Fruit fly (Drosophila melanogaster) whole organism, embryonic: ENCODE data around the gene Vajk2.
A peak's percentile ranks its signal among the peaks of the same experiment; 100 is the strongest.

Source experiments
- Bgb ChIP-seq: fragments of 200-800 bp; sonication (Bioruptor generic); IDR thresholded peaks from 2 replicates; pipeline ENCODE4 v1.3.6; 2022; ENCODE audit warnings: missing biosample characterization, missing genetic modification characterization; ENCODE audit not compliant: partially characterized antibody
- Blimp-1 ChIP-seq: fragments of 200-800 bp; sonication (Bioruptor generic); optimal IDR thresholded peaks from 3 replicates; lab custom pipeline; 2018; ENCODE audit warnings: missing biosample characterization, missing genetic modification characterization, mild to moderate bottlenecking, moderate library complexity, missing genetic modification reagents
- CG10431 ChIP-seq: fragments of 200-800 bp; sonication (Bioruptor generic); optimal IDR thresholded peaks from 3 replicates; lab custom pipeline; 2018; ENCODE audit warnings: missing biosample characterization, mild to moderate bottlenecking, missing genetic modification characterization
- CG11093 ChIP-seq: fragments of 200-800 bp; sonication (Bioruptor generic); IDR thresholded peaks from 3 replicates; pipeline ENCODE4 v1.3.6; 2022; ENCODE audit warnings: missing biosample characterization, missing genetic modification characterization
- CG11456 ChIP-seq: fragments of 200-800 bp; sonication (Bioruptor generic); IDR thresholded peaks from 3 replicates; pipeline ENCODE4 v1.3.6; 2022; ENCODE audit warnings: missing biosample characterization, missing genetic modification characterization
- CG11504 ChIP-seq: fragments of 200-800 bp; sonication (Bioruptor generic); optimal IDR thresholded peaks from 3 replicates; lab custom pipeline; 2019; ENCODE audit warnings: missing biosample characterization, mild to moderate bottlenecking, missing genetic modification characterization, moderate library complexity
- CG11723 ChIP-seq: fragments of 200-800 bp; sonication (Bioruptor generic); optimal IDR thresholded peaks from 2 replicates; lab custom pipeline; 2017; ENCODE audit warnings: missing biosample characterization, mild to moderate bottlenecking, missing genetic modification characterization
- CG12219 ChIP-seq: fragments of 200-800 bp; sonication (Bioruptor generic); optimal IDR thresholded peaks from 3 replicates; lab custom pipeline; 2018; ENCODE audit warnings: missing biosample characterization, mild to moderate bottlenecking, missing genetic modification characterization
- CG14710 ChIP-seq: fragments of 200-800 bp; sonication (Bioruptor generic); optimal IDR thresholded peaks from 3 replicates; lab custom pipeline; 2019; ENCODE audit warnings: missing biosample characterization, mild to moderate bottlenecking, missing genetic modification characterization, moderate library complexity
- CG14860 ChIP-seq: fragments of 200-800 bp; sonication (Bioruptor generic); IDR thresholded peaks from 3 replicates; pipeline ENCODE4 v1.3.6; 2022; ENCODE audit warnings: missing biosample characterization, missing genetic modification characterization; ENCODE audit not compliant: partially characterized antibody
- CG15011 ChIP-seq: fragments of 200-800 bp; sonication (Bioruptor generic); optimal IDR thresholded peaks from 3 replicates; lab custom pipeline; 2018; ENCODE audit warnings: missing biosample characterization, mild to moderate bottlenecking, missing genetic modification characterization
- CG1529 ChIP-seq: fragments of 200-800 bp; sonication (Bioruptor generic); optimal IDR thresholded peaks from 3 replicates; lab custom pipeline; 2018; ENCODE audit warnings: missing biosample characterization, missing genetic modification characterization
- CG15514 ChIP-seq: fragments of 200-800 bp; sonication (Bioruptor generic); optimal IDR thresholded peaks from 3 replicates; lab custom pipeline; 2017; ENCODE audit warnings: missing biosample characterization, missing genetic modification characterization, mild to moderate bottlenecking, moderate library complexity, missing genetic modification reagents
- CG2199 ChIP-seq: fragments of 200-800 bp; sonication (Bioruptor generic); IDR thresholded peaks from 3 replicates; pipeline ENCODE4 v1.3.6; 2022; ENCODE audit warnings: missing biosample characterization, missing genetic modification characterization
- CG31365 ChIP-seq: fragments of 200-800 bp; sonication (Bioruptor generic); optimal IDR thresholded peaks from 2 replicates; lab custom pipeline; 2018; ENCODE audit warnings: missing biosample characterization, mild to moderate bottlenecking, missing genetic modification characterization
- CG32767 ChIP-seq: fragments of 200-800 bp; sonication (Bioruptor generic); IDR thresholded peaks from 2 replicates; pipeline ENCODE4 v1.3.6; 2022; ENCODE audit warnings: missing biosample characterization, missing genetic modification characterization
- CG4820 ChIP-seq: fragments of 200-800 bp; sonication (Bioruptor generic); optimal IDR thresholded peaks from 3 replicates; lab custom pipeline; 2016; ENCODE audit warnings: missing biosample characterization, missing genetic modification characterization
- CG7786 ChIP-seq: fragments of 200-800 bp; sonication (Bioruptor generic); optimal IDR thresholded peaks from 2 replicates; lab custom pipeline; 2016; ENCODE audit warnings: missing biosample characterization, missing genetic modification characterization
- CG8359 ChIP-seq: fragments of 200-800 bp; sonication (Bioruptor generic); optimal IDR thresholded peaks from 2 replicates; lab custom pipeline; 2017; ENCODE audit warnings: missing biosample characterization, mild to moderate bottlenecking, missing genetic modification characterization, borderline replicate concordance
- CG8388 ChIP-seq: fragments of 200-800 bp; sonication (Bioruptor generic); optimal IDR thresholded peaks from 2 replicates; lab custom pipeline; 2019; ENCODE audit warnings: missing biosample characterization, mild to moderate bottlenecking, missing genetic modification characterization, moderate library complexity
- CG9215 ChIP-seq: fragments of 200-800 bp; sonication (Bioruptor generic); IDR thresholded peaks from 2 replicates; pipeline ENCODE4 v1.3.6; 2022; ENCODE audit warnings: missing biosample characterization, missing genetic modification characterization
- CG9817 ChIP-seq: fragments of 200-800 bp; sonication (Bioruptor generic); optimal IDR thresholded peaks from 2 replicates; lab custom pipeline; 2018; ENCODE audit warnings: missing biosample characterization, mild to moderate bottlenecking, missing genetic modification characterization, moderate library complexity
- CG9876 ChIP-seq: fragments of 200-800 bp; sonication (Bioruptor generic); optimal IDR thresholded peaks from 2 replicates; lab custom pipeline; 2016; ENCODE audit warnings: missing biosample characterization, missing genetic modification characterization
- Doc3 ChIP-seq: fragments of 200-800 bp; sonication (Bioruptor generic); IDR thresholded peaks from 3 replicates; pipeline ENCODE4 v1.3.6; 2022; ENCODE audit warnings: missing biosample characterization, missing genetic modification characterization; ENCODE audit not compliant: partially characterized antibody
- Dref ChIP-seq: fragments of 200-800 bp; sonication (Bioruptor generic); IDR thresholded peaks from 2 replicates; pipeline ENCODE4 v1.3.6; 2022; ENCODE audit warnings: missing biosample characterization, missing genetic modification characterization
- Elba2 ChIP-seq: fragments of 200-800 bp; sonication (Bioruptor generic); optimal IDR thresholded peaks from 3 replicates; lab custom pipeline; 2016; ENCODE audit warnings: missing biosample characterization, missing genetic modification characterization
- GATAe ChIP-seq: fragments of 200-800 bp; sonication (Bioruptor generic); conservative IDR thresholded peaks from 2 replicates; pipeline ENCODE4 v1.3.6; 2022; ENCODE audit warnings: missing biosample characterization, missing genetic modification characterization
- Gsc ChIP-seq: fragments of 200-800 bp; sonication (Bioruptor generic); IDR thresholded peaks from 2 replicates; pipeline ENCODE4 v1.3.6; 2022; ENCODE audit warnings: missing biosample characterization, missing genetic modification characterization
- H15 ChIP-seq: fragments of 200-800 bp; sonication (Bioruptor generic); IDR thresholded peaks from 3 replicates; pipeline ENCODE4 v1.3.6; 2022; ENCODE audit warnings: missing biosample characterization, missing genetic modification characterization
- Hey ChIP-seq: fragments of 200-800 bp; sonication (Bioruptor generic); optimal IDR thresholded peaks from 3 replicates; lab custom pipeline; 2018; ENCODE audit warnings: missing biosample characterization, mild to moderate bottlenecking, missing genetic modification characterization
- Kr ChIP-seq: fragments of 200-800 bp; sonication (Bioruptor generic); optimal IDR thresholded peaks from 2 replicates; lab custom pipeline; 2017; ENCODE audit warnings: missing biosample characterization, mild to moderate bottlenecking, missing genetic modification characterization
- Nf-YC ChIP-seq: fragments of 200-800 bp; optimal IDR thresholded peaks from 3 replicates; lab custom pipeline; 2019; ENCODE audit warnings: missing biosample characterization, mild to moderate bottlenecking, missing genetic modification characterization, moderate library complexity
- Oaz ChIP-seq: fragments of 200-800 bp; sonication (Bioruptor generic); IDR thresholded peaks from 2 replicates; pipeline ENCODE4 v1.3.6; 2022; ENCODE audit warnings: missing biosample characterization, missing genetic modification characterization
- PHDP ChIP-seq: fragments of 200-800 bp; sonication (Bioruptor generic); optimal IDR thresholded peaks from 3 replicates; lab custom pipeline; 2018; ENCODE audit warnings: missing biosample characterization, mild to moderate bottlenecking, missing genetic modification characterization, moderate library complexity
- Usf ChIP-seq: fragments of 200-800 bp; sonication (Bioruptor generic); optimal IDR thresholded peaks from 2 replicates; lab custom pipeline; 2017; ENCODE audit warnings: missing genotype, missing biosample characterization, missing genetic modification characterization
- amos ChIP-seq: fragments of 200-800 bp; sonication (Bioruptor generic); IDR thresholded peaks from 2 replicates; pipeline ENCODE4 v1.3.6; 2022; ENCODE audit warnings: missing biosample characterization, missing genetic modification characterization; ENCODE audit not compliant: partially characterized antibody
- aop ChIP-seq: fragments of 200-800 bp; sonication (Bioruptor generic); IDR thresholded peaks from 2 replicates; pipeline ENCODE4 v1.3.6; 2022; ENCODE audit warnings: missing biosample characterization, missing genetic modification characterization
- ase ChIP-seq: fragments of 200-800 bp; sonication (Bioruptor generic); IDR thresholded peaks from 3 replicates; pipeline ENCODE4 v1.3.6; 2022; ENCODE audit warnings: missing biosample characterization, missing genetic modification characterization
- cg ChIP-seq: fragments of 200-800 bp; sonication (Bioruptor generic); optimal IDR thresholded peaks from 3 replicates; lab custom pipeline; 2019; ENCODE audit warnings: missing biosample characterization, mild to moderate bottlenecking, missing genetic modification characterization, moderate library complexity
- chm ChIP-seq: fragments of 200-800 bp; sonication (Bioruptor generic); IDR thresholded peaks from 2 replicates; pipeline ENCODE4 v1.3.6; 2022; ENCODE audit warnings: missing biosample characterization, missing genetic modification characterization
- crp ChIP-seq, 2 experiments: fragments of 200-800 bp; sonication (Bioruptor generic); optimal IDR thresholded peaks; 2 replicates in 1 of 2; 3 replicates in 1 of 2; lab custom pipeline; 2017; ENCODE audit warnings: missing biosample characterization in 2 of 2, missing genetic modification characterization in 2 of 2, mild to moderate bottlenecking in 1 of 2, moderate library complexity in 1 of 2
- danr ChIP-seq: fragments of 200-800 bp; sonication (Bioruptor generic); IDR thresholded peaks from 2 replicates; pipeline ENCODE4 v1.3.6; 2022; ENCODE audit warnings: missing biosample characterization, missing genetic modification characterization
- dysf ChIP-seq: fragments of 200-800 bp; sonication (Bioruptor generic); IDR thresholded peaks from 3 replicates; pipeline ENCODE4 v1.3.6; 2022; ENCODE audit warnings: missing biosample characterization, missing genetic modification characterization
- her ChIP-seq: fragments of 200-800 bp; sonication (Bioruptor generic); optimal IDR thresholded peaks from 2 replicates; lab custom pipeline; 2016; ENCODE audit warnings: missing biosample characterization, missing genetic modification characterization
- nerfin-2 ChIP-seq: fragments of 200-800 bp; sonication (Bioruptor generic); IDR thresholded peaks from 2 replicates; pipeline ENCODE4 v1.3.6; 2022; ENCODE audit warnings: missing biosample characterization, missing genetic modification characterization; ENCODE audit not compliant: partially characterized antibody
- otp ChIP-seq: fragments of 200-800 bp; sonication (Bioruptor generic); IDR thresholded peaks from 3 replicates; pipeline ENCODE4, ENCODE4 v1.3.6; 2022; ENCODE audit warnings: missing biosample characterization, missing genetic modification characterization
- slbo ChIP-seq: fragments of 200-800 bp; sonication (Bioruptor generic); IDR thresholded peaks from 2 replicates; pipeline ENCODE4 v1.3.6; 2022; ENCODE audit warnings: missing biosample characterization, missing genetic modification characterization
- stwl ChIP-seq: fragments of 200-800 bp; sonication (Bioruptor generic); optimal IDR thresholded peaks from 3 replicates; lab custom pipeline; 2018; ENCODE audit warnings: missing biosample characterization, mild to moderate bottlenecking, missing genetic modification characterization, moderate library complexity
- toy ChIP-seq: fragments of 200-800 bp; sonication (Bioruptor generic); IDR thresholded peaks from 2 replicates; pipeline ENCODE4 v1.3.6; 2022; ENCODE audit warnings: missing biosample characterization, missing genetic modification characterization
- unpg ChIP-seq: fragments of 200-800 bp; sonication (Bioruptor generic); optimal IDR thresholded peaks from 3 replicates; lab custom pipeline; 2018; ENCODE audit warnings: missing biosample characterization, mild to moderate bottlenecking, missing genetic modification characterization, moderate library complexity

Gene Vajk2

DNA sequence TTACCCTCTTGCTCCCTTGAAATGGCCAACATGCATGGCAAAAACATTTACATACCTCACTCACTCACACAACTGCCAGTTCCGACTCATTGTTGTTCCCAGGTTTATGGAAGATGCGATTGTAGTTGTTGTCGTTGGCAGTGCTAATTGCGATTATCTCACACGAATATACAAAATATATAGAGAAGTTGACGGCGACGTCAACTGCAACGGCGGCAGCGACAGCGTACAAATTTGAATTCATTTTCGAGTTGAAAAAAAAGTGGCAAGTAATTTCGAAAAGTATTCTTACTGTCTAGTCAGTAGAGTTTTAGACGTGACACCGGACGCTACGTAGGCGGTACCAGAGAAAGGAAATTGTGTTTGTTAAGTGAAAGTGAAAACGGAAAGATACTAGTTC is 20.1 kb downstream of the Vajk2 start, which contains the start of gene Ance-3:
TSS of gene Ance-3 (plus strand) at position 301 of the 400 bp plus-strand sequence.
- TF ChIP-seq dysf (GFP tag; lab: Robert Waterston, UW) (no peak), Nf-YC (tag; lab: Kevin White, UChicago) (no peak), CG15514 (GFP tag; lab: Kevin White, UChicago) (no peak), CG4820 (no peak), CG7786 (GFP tag; lab: Kevin White, UChicago) (no peak), her (GFP tag; lab: Kevin White, UChicago) (no peak), CG8388 (GFP tag; lab: Kevin White, UChicago) (no peak), CG12219 (GFP tag; lab: Kevin White, UChicago) (no peak), aop (GFP tag; lab: Robert Waterston, UW) (no peak), CG1529 (GFP tag; lab: Kevin White, UChicago) (no peak), CG2199 (GFP tag; lab: Robert Waterston, UW) (no peak), otp (GFP tag; lab: Robert Waterston, UW) (no peak), CG11456 (no peak), Dref (GFP tag; lab: Robert Waterston, UW) (no peak), CG32767 (GFP tag; lab: Robert Waterston, UW) (no peak), Elba2 (GFP tag; lab: Kevin White, UChicago) (no peak), CG8359 (GFP tag; lab: Kevin White, UChicago) (no peak), CG10431 (GFP tag; lab: Kevin White, UChicago) (no peak)

dm6 chr2L:13911783-13912182 is 22.7 kb downstream of the Vajk2 start, which contains the start of gene Acyp:
Gene Acyp (plus strand): TSS chr2L:13912083.
- TF ChIP-seq Gsc (no peak), CG9215 (GFP tag; lab: Robert Waterston, UW) (no peak), unpg (no peak), Usf (GFP tag; lab: Kevin White, UChicago) (no peak), nerfin-2 (no peak), CG14710 (tag; lab: Kevin White, UChicago) (no peak), CG9876 (GFP tag; lab: Kevin White, UChicago) (no peak), CG15011 (GFP tag; lab: Kevin White, UChicago) (no peak), GATAe (no peak), CG9817 (tag; lab: Kevin White, UChicago) (no peak), Blimp-1 (GFP tag; lab: Kevin White, UChicago) (no peak), H15 (GFP tag; lab: Robert Waterston, UW) (no peak), CG14860 (peak; percentile 30; the same call in 1 of the 3 replicates), CG11504 (no peak), ase (no peak), CG31365 (tag; lab: Kevin White, UChicago) (no peak), PHDP (tag; lab: Kevin White, UChicago) (no peak), Oaz (GFP tag; lab: Robert Waterston, UW) (no peak), CG11093 (no peak), amos (peak; percentile 42; the same call in 1 of the 2 replicates), Elba2 (GFP tag; lab: Kevin White, UChicago) (no peak), stwl (tag; lab: Kevin White, UChicago) (peak; percentile 34), Hey (tag; lab: Kevin White, UChicago) (no peak), Kr (GFP tag; lab: Kevin White, UChicago) (no peak), chm (no peak), toy (GFP tag; lab: Robert Waterston, UW) (no peak), crp (GFP tag; optimal IDR thresholded peaks at IDR 0.05; lab: Kevin White, UChicago) (no peak), CG11723 (no peak), Doc3 (GFP tag; lab: Robert Waterston, UW) (no peak), slbo (GFP tag; lab: Robert Waterston, UW) (no peak), danr (GFP tag; lab: Robert Waterston, UW) (no peak), cg (GFP tag; lab: Kevin White, UChicago) (no peak), Bgb (peak; percentile 54; the same call in 1 of the 2 replicates)
